Worm (Caenorhabditis elegans): ENCODE measurements around the gene pfkb-1.2.

pfkb-1.2 gene

ce11 chrIV:5945455-5945854 lies 3.7 kb downstream of the pfkb-1.2 start:
- TF ChIP-seq ceh-45 (GFP tag; IDR thresholded peaks at IDR 0.05) (no peak), nfya-1 (tag; optimal IDR thresholded peaks at IDR 0.05) (no peak), unc-42 (tag; optimal IDR thresholded peaks at IDR 0.05) (no peak), hlh-6 (tag; optimal IDR thresholded peaks at IDR 0.05) (no peak), mec-3 (tag; optimal IDR thresholded peaks at IDR 0.05; ENCODE audit: borderline replicate concordance) (no peak), pqm-1 (tag; optimal IDR thresholded peaks at IDR 0.05) (no peak), pha-2 (tag; optimal IDR thresholded peaks at IDR 0.05) (no peak), fkh-6 (tag; optimal IDR thresholded peaks at IDR 0.05) (no peak), ceh-6 (GFP tag; optimal IDR thresholded peaks at IDR 0.05) (no peak), zip-5 (tag; optimal IDR thresholded peaks at IDR 0.05) (no peak)

- no peak for TF ChIP-seq zip-5 (tag; optimal IDR thresholded peaks at IDR 0.05)
- TF ChIP-seq ceh-14 (tag; optimal IDR thresholded peaks at IDR 0.05) = no peak
- no peak for TF ChIP-seq nhr-11 (tag; optimal IDR thresholded peaks at IDR 0.05)
- no peak for TF ChIP-seq ceh-48 (tag; optimal IDR thresholded peaks at IDR 0.05)
- TF ChIP-seq fkh-6 (tag; optimal IDR thresholded peaks at IDR 0.05) = no peak
- no peak for TF ChIP-seq ceh-18 (tag; optimal IDR thresholded peaks at IDR 0.05)
- no peak for TF ChIP-seq ceh-34 (tag; optimal IDR thresholded peaks at IDR 0.05)
- TF ChIP-seq K02D7.2 (tag; optimal IDR thresholded peaks at IDR 0.05) = no peak
- no peak for TF ChIP-seq Y22D7AL.16 (tag; optimal IDR thresholded peaks at IDR 0.05)
- no peak for TF ChIP-seq ets-4 (tag; optimal IDR thresholded peaks at IDR 0.05)
- no peak for TF ChIP-seq rnt-1 (tag; optimal IDR thresholded peaks at IDR 0.05)
Observed at ce11 chrIV:5946602-5947444, 5.1 kb downstream of the pfkb-1.2 start, which contains the start of gene inx-7. TSS of gene inx-7 (minus strand) at chrIV:5946638.

- TF ChIP-seq ttx-3 (tag; optimal IDR thresholded peaks at IDR 0.05) (no peak), unc-55 (GFP tag; optimal IDR thresholded peaks at IDR 0.05) (peak; percentile 70), nfya-1 (tag; optimal IDR thresholded peaks at IDR 0.05) (peak; percentile 24)
Observed at ce11 chrIV:5947555-5948151, 5.9 kb downstream of the pfkb-1.2 start, which contains the start of gene rps-25. TSS of gene rps-25 (minus strand) at chrIV:5947605.

- TF ChIP-seq madf-2 (tag; optimal IDR thresholded peaks at IDR 0.05) (no peak), elt-4 (tag; optimal IDR thresholded peaks at IDR 0.05) (no peak), hlh-6 (tag; optimal IDR thresholded peaks at IDR 0.05) (no peak), unc-3 (GFP tag; conservative IDR thresholded peaks at IDR 0.05) (no peak), unc-3 (tag; optimal IDR thresholded peaks at IDR 0.05) (no peak), pat-9 (tag; optimal IDR thresholded peaks at IDR 0.05) (no peak), Y22D7AL.16 (tag; optimal IDR thresholded peaks at IDR 0.05) (no peak), nhr-11 (tag; optimal IDR thresholded peaks at IDR 0.05) (no peak), nfya-1 (tag; optimal IDR thresholded peaks at IDR 0.05) (no peak)
Observed at ce11 chrIV:5948712-5949111, 7.0 kb downstream of the pfkb-1.2 start.

- TF ChIP-seq madf-2 (tag; optimal IDR thresholded peaks at IDR 0.05) = no peak
- no peak for TF ChIP-seq hlh-15 (tag; optimal IDR thresholded peaks at IDR 0.05)
- no peak for TF ChIP-seq C08G9.2 (tag; optimal IDR thresholded peaks at IDR 0.05)
- TF ChIP-seq mec-3 (tag; optimal IDR thresholded peaks at IDR 0.05; ENCODE audit: borderline replicate concordance) = no peak
- TF ChIP-seq che-1 (tag; optimal IDR thresholded peaks at IDR 0.05) = no peak
- no peak for TF ChIP-seq pha-4 (tag; optimal IDR thresholded peaks at IDR 0.05)
- TF ChIP-seq T23F11.4 (GFP tag; optimal IDR thresholded peaks at IDR 0.05) = no peak
- no peak for TF ChIP-seq elt-4 (tag; optimal IDR thresholded peaks at IDR 0.05)
- TF ChIP-seq tbx-7 (tag; optimal IDR thresholded peaks at IDR 0.05) = no peak
Observed at ce11 chrIV:5949964-5950363, 8.2 kb downstream of the pfkb-1.2 start.
